Worm (Caenorhabditis elegans): ENCODE measurements around the gene hrde-2.

- TF ChIP-seq ham-2 (GFP tag; optimal IDR thresholded peaks at IDR 0.05): no peak
- TF ChIP-seq unc-62 (GFP tag; optimal IDR thresholded peaks at IDR 0.05): no peak
- no peak for TF ChIP-seq nhr-76 (tag; optimal IDR thresholded peaks at IDR 0.05)
- no peak for TF ChIP-seq nhr-237 (tag; optimal IDR thresholded peaks at IDR 0.05)
- TF ChIP-seq ces-1 (GFP tag; optimal IDR thresholded peaks at IDR 0.05): no peak
- TF ChIP-seq lsy-2 (tag; optimal IDR thresholded peaks at IDR 0.05): no peak
- no peak for TF ChIP-seq sptf-1 (tag; optimal IDR thresholded peaks at IDR 0.05)
- TF ChIP-seq pha-4 (tag; optimal IDR thresholded peaks at IDR 0.05): no peak
- no peak for TF ChIP-seq zip-8 (tag; optimal IDR thresholded peaks at IDR 0.05)
- no peak for TF ChIP-seq ztf-11 (tag; optimal IDR thresholded peaks at IDR 0.05)
Observed at ce11 chrV:14992627-14993117, 12.2 kb upstream of the hrde-2 start, which contains the start of gene T01C3.3.

Measured in whole organism, mixed stage, embryonic.